Worm (Caenorhabditis elegans): ENCODE data around the gene Y94H6A.7.
"Not testable (repeated sequence)": the region's sequence is repeated elsewhere in the genome, so short reads cannot be mapped to it uniquely, and the experiment has no call there.

The Y94H6A.7 gene

ce11 chrIV:2716474-2716873 lies at the start of gene Y94H6A.7:
Gene Y94H6A.7, minus strand, starts transcription at chrIV:2716574.
- not testable (repeated sequence) for TF ChIP-seq K12H6.12 (tag; optimal IDR thresholded peaks at IDR 0.05); madf-3 (GFP tag; IDR thresholded peaks at IDR 0.05); ekl-4 (GFP tag; IDR thresholded peaks at IDR 0.05)

ce11 chrIV:2765048-2765708 lies 48.8 kb upstream of the Y94H6A.7 start:
- TF ChIP-seq F55B11.4 (tag; optimal IDR thresholded peaks at IDR 0.05; ENCODE audit: borderline replicate concordance, insufficient read depth) (no peak), hmg-20 (GFP tag; IDR thresholded peaks at IDR 0.05) (0 out of 2 replicates have a peak, but pooled peaks have one; percentile 49), tlf-1 (GFP tag; optimal IDR thresholded peaks at IDR 0.05) (no peak), F23B12.7 (tag; optimal IDR thresholded peaks at IDR 0.05; ENCODE audit: insufficient read depth) (no peak), chd-7 (tag; optimal IDR thresholded peaks at IDR 0.05) (peak; percentile 62), mcd-1 (GFP tag; IDR thresholded peaks at IDR 0.05) (peak; percentile 27; the same call in 1 of the 2 replicates), lin-54 (GFP tag; optimal IDR thresholded peaks at IDR 0.05) (no peak), ekl-4 (GFP tag; IDR thresholded peaks at IDR 0.05) (0 out of 2 replicates have a peak, but pooled peaks have one; percentile 8), zim-3 (tag; optimal IDR thresholded peaks at IDR 0.05) (peak; percentile 34), hmg-1.2 (GFP tag; IDR thresholded peaks at IDR 0.05) (peak; percentile 90), B0336.3 (GFP tag; IDR thresholded peaks at IDR 0.05) (peak; percentile 17; the same call in 1 of the 2 replicates), egl-18 (GFP tag; IDR thresholded peaks at IDR 0.05) (no peak), dpl-1 (GFP tag; optimal IDR thresholded peaks at IDR 0.05) (no peak), athp-1 (tag; optimal IDR thresholded peaks at IDR 0.05) (peak; percentile 49), egrh-3 (GFP tag; IDR thresholded peaks at IDR 0.05) (no peak; the same call in 1 of the 2 replicates), Y95B8A.8 (GFP tag; IDR thresholded peaks at IDR 0.05) (no peak), B0035.1 (tag; optimal IDR thresholded peaks at IDR 0.05) (no peak), rec-8 (tag; optimal IDR thresholded peaks at IDR 0.05) (no peak), lir-1 (GFP tag; conservative IDR thresholded peaks at IDR 0.05) (no peak), F49E8.2 (tag; optimal IDR thresholded peaks at IDR 0.05; ENCODE audit: insufficient read depth) (no peak), K12H6.12 (tag; optimal IDR thresholded peaks at IDR 0.05) (no peak), ccch-3 (GFP tag; optimal IDR thresholded peaks at IDR 0.05) (no peak), lsy-27 (tag; optimal IDR thresholded peaks at IDR 0.05; ENCODE audit: borderline replicate concordance, insufficient read depth) (no peak), F57C9.4 (tag; optimal IDR thresholded peaks at IDR 0.05) (peak; percentile 45), hsf-1 (GFP tag; IDR thresholded peaks at IDR 0.05) (no peak), madf-6 (GFP tag; IDR thresholded peaks at IDR 0.05) (no peak), dpff-1 (tag; optimal IDR thresholded peaks at IDR 0.05) (peak; percentile 71), nhr-90 (tag; optimal IDR thresholded peaks at IDR 0.05) (no peak), cebp-2 (GFP tag; IDR thresholded peaks at IDR 0.05) (no peak), T07F8.4 (tag; optimal IDR thresholded peaks at IDR 0.05) (no peak), ztf-26 (tag; optimal IDR thresholded peaks at IDR 0.05) (peak; percentile 74), lin-40 (tag; optimal IDR thresholded peaks at IDR 0.05) (peak; percentile 7), Y53F4B.3 (GFP tag; IDR thresholded peaks at IDR 0.05) (no peak), rcor-1 (GFP tag; IDR thresholded peaks at IDR 0.05) (no peak), B0019.2 (GFP tag; conservative IDR thresholded peaks at IDR 0.05) (0 out of 2 replicates have a peak, but pooled peaks have one; percentile 16), let-607 (tag; optimal IDR thresholded peaks at IDR 0.05) (no peak), akir-1 (GFP tag; optimal IDR thresholded peaks at IDR 0.05) (no peak), ceh-79 (tag; optimal IDR thresholded peaks at IDR 0.05) (peak; percentile 64), pha-4 (tag; optimal IDR thresholded peaks at IDR 0.05) (no peak), K11D2.4 (GFP tag; IDR thresholded peaks at IDR 0.05) (0 out of 2 replicates have a peak, but pooled peaks have one; percentile 9), ceh-100 (GFP tag; IDR thresholded peaks at IDR 0.05) (no peak), ceh-40 (GFP tag; IDR thresholded peaks at IDR 0.05) (no peak), xnd-1 (tag; optimal IDR thresholded peaks at IDR 0.05) (no peak)
